Worm (Caenorhabditis elegans) whole organism, L3 larva: ENCODE measurements around the gene Y37B11A.3.
A peak's percentile ranks its signal among the peaks of the same experiment; 100 is the strongest.

Experiments used
- R02D3.7 ChIP-seq: fragments of 150-350 bp; optimal IDR thresholded peaks from 2 replicates; lab custom pipeline; 2014; ENCODE audit warnings: missing biosample characterization, missing genetic modification characterization
- ZK546.5 ChIP-seq: sonication (generic microtip); optimal IDR thresholded peaks from 2 replicates; lab custom pipeline; 2017; ENCODE audit warnings: missing biosample characterization, missing genetic modification characterization
- ceh-82 ChIP-seq: fragments of 150-350 bp; optimal IDR thresholded peaks from 2 replicates; lab custom pipeline; 2014; ENCODE audit warnings: missing biosample characterization, missing genetic modification characterization
- daf-12 ChIP-seq: fragments of 150-350 bp; optimal IDR thresholded peaks from 2 replicates; lab custom pipeline; 2014; ENCODE audit warnings: missing biosample characterization, missing genetic modification reagents, missing genetic modification characterization
- egl-27 ChIP-seq: sonication (generic microtip); optimal IDR thresholded peaks from 4 replicates; lab custom pipeline; 2017; ENCODE audit warnings: missing biosample characterization, missing genetic modification reagents, missing genetic modification characterization
- egl-5 ChIP-seq: fragments of 150-350 bp; optimal IDR thresholded peaks from 2 replicates; lab custom pipeline; 2017; ENCODE audit warnings: missing biosample characterization, missing genetic modification reagents, missing genetic modification characterization, inconsistent platforms
- elt-1 ChIP-seq: fragments of 150-350 bp; optimal IDR thresholded peaks from 2 replicates; lab custom pipeline; 2014; ENCODE audit warnings: missing biosample characterization, missing genetic modification characterization
- elt-2 ChIP-seq: sonication (generic microtip); optimal IDR thresholded peaks from 2 replicates; lab custom pipeline; 2016; ENCODE audit warnings: missing genetic modification reagents, mild to moderate bottlenecking, missing genetic modification characterization, missing compliant biosample characterization
- eor-1 ChIP-seq, 2 experiments: fragments of 150-350 bp; optimal IDR thresholded peaks; 2 replicates each; lab custom pipeline; 2014 to 2018; ENCODE audit warnings: missing biosample characterization in 2 of 2, missing genetic modification characterization in 2 of 2
- fkh-2 ChIP-seq: fragments of 150-350 bp; optimal IDR thresholded peaks from 2 replicates; lab custom pipeline; 2014; ENCODE audit warnings: missing biosample characterization, missing genetic modification reagents, missing genetic modification characterization
- fos-1 ChIP-seq: fragments of 150-350 bp; optimal IDR thresholded peaks from 2 replicates; lab custom pipeline; 2014; ENCODE audit warnings: missing biosample characterization, missing genetic modification characterization
- hmg-11 ChIP-seq: sonication (generic microtip); optimal IDR thresholded peaks from 2 replicates; lab custom pipeline; 2016; ENCODE audit warnings: missing genetic modification characterization, missing compliant biosample characterization
- jun-1 ChIP-seq: fragments of 150-350 bp; optimal IDR thresholded peaks from 2 replicates; lab custom pipeline; 2014; ENCODE audit warnings: missing biosample characterization, missing genetic modification reagents, missing genetic modification characterization
- lin-15B ChIP-seq: fragments of 150-350 bp; optimal IDR thresholded peaks from 2 replicates; lab custom pipeline; 2014; ENCODE audit warnings: missing biosample characterization, missing genetic modification characterization
- lin-39 ChIP-seq: fragments of 150-350 bp; optimal IDR thresholded peaks from 2 replicates; lab custom pipeline; 2018; ENCODE audit warnings: missing biosample characterization, missing genetic modification reagents, missing genetic modification characterization
- lsy-12 ChIP-seq: sonication (generic microtip); optimal IDR thresholded peaks from 2 replicates; lab custom pipeline; 2016; ENCODE audit warnings: mild to moderate bottlenecking, missing genetic modification characterization, missing compliant biosample characterization
- mdl-1 ChIP-seq: fragments of 150-350 bp; optimal IDR thresholded peaks from 2 replicates; lab custom pipeline; 2014; ENCODE audit warnings: missing biosample characterization, missing genetic modification characterization
- mml-1 ChIP-seq: fragments of 150-350 bp; sonication (generic microtip); optimal IDR thresholded peaks from 3 replicates; lab custom pipeline; 2014; ENCODE audit warnings: missing biosample characterization, missing genetic modification characterization
- nfya-1 ChIP-seq: sonication (generic microtip); optimal IDR thresholded peaks from 2 replicates; lab custom pipeline; 2017; ENCODE audit warnings: missing genetic modification characterization, mild to moderate bottlenecking, missing compliant biosample characterization, antibody characterized with exemption, moderate library complexity; ENCODE audit not compliant: insufficient read depth
- nhr-11 ChIP-seq: fragments of 150-350 bp; optimal IDR thresholded peaks from 2 replicates; lab custom pipeline; 2014; ENCODE audit warnings: missing biosample characterization, missing genetic modification characterization
- nhr-23 ChIP-seq: fragments of 150-350 bp; optimal IDR thresholded peaks from 2 replicates; lab custom pipeline; 2014; ENCODE audit warnings: missing biosample characterization, missing genetic modification reagents, missing genetic modification characterization
- nhr-237 ChIP-seq: fragments of 150-350 bp; optimal IDR thresholded peaks from 2 replicates; lab custom pipeline; 2014; ENCODE audit warnings: missing biosample characterization, missing genetic modification characterization
- nhr-25 ChIP-seq: sonication (generic microtip); optimal IDR thresholded peaks from 2 replicates; lab custom pipeline; 2017; ENCODE audit warnings: missing biosample characterization, missing genetic modification characterization
- nhr-28 ChIP-seq: fragments of 150-350 bp; optimal IDR thresholded peaks from 2 replicates; lab custom pipeline; 2014; ENCODE audit warnings: missing biosample characterization, missing genetic modification characterization
- nhr-43 ChIP-seq: sonication (generic microtip); optimal IDR thresholded peaks from 2 replicates; lab custom pipeline; 2016; ENCODE audit warnings: mild to moderate bottlenecking, missing genetic modification characterization, missing compliant biosample characterization; ENCODE audit not compliant: poor library complexity, severe bottlenecking
- nhr-67 ChIP-seq: fragments of 150-350 bp; optimal IDR thresholded peaks from 2 replicates; lab custom pipeline; 2014; ENCODE audit warnings: missing biosample characterization, missing genetic modification characterization
- nhr-76 ChIP-seq: fragments of 150-350 bp; sonication (generic microtip); optimal IDR thresholded peaks from 5 replicates; lab custom pipeline; 2014; ENCODE audit warnings: missing biosample characterization, missing genetic modification characterization
- nhr-77 ChIP-seq: fragments of 150-350 bp; optimal IDR thresholded peaks from 2 replicates; lab custom pipeline; 2014; ENCODE audit warnings: missing biosample characterization, missing genetic modification characterization
- pha-4 ChIP-seq: fragments of 150-350 bp; optimal IDR thresholded peaks from 2 replicates; lab custom pipeline; 2014; ENCODE audit warnings: missing biosample characterization, missing genetic modification reagents, missing genetic modification characterization
- sea-2 ChIP-seq: fragments of 150-350 bp; sonication (generic microtip); optimal IDR thresholded peaks from 4 replicates; lab custom pipeline; 2014; ENCODE audit warnings: missing biosample characterization, missing genetic modification reagents, missing genetic modification characterization
- tbx-2 ChIP-seq: sonication (generic microtip); optimal IDR thresholded peaks from 2 replicates; lab custom pipeline; 2016; ENCODE audit warnings: mild to moderate bottlenecking, missing genetic modification characterization, missing compliant biosample characterization
- unc-62 ChIP-seq: fragments of 150-350 bp; sonication (generic microtip); optimal IDR thresholded peaks from 4 replicates; lab custom pipeline; 2014; ENCODE audit warnings: missing biosample characterization, missing genetic modification reagents, missing genetic modification characterization
- ztf-4 ChIP-seq: fragments of 150-350 bp; optimal IDR thresholded peaks from 2 replicates; lab custom pipeline; 2014; ENCODE audit warnings: missing biosample characterization, missing genetic modification characterization

The Y37B11A.3 gene

DNA sequence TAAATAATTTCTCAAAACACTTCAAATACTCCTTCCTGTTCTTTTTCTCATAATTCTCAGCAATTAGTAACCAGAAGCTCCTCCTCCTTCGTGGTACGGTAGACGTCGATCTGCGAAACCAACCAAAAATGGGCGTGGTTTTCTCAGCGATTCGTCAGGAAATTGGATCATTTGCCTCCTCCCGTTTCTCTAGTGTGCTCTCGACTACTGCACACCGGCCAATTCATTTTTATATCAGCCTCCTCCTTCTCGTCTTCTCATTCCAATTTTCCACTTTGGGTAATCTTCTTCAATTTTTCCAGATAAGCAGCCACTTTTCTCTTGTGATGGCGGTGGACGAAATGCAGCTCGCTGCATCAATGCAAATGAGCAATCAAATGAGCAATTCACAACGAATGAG lies 13.6 kb upstream of the Y37B11A.3 start, which contains the start of gene ceh-10:
Gene ceh-10 (plus strand): TSS at position 301 of the 400 bp plus-strand sequence.
- TF ChIP-seq pha-4 (tag; lab: Kevin White, UChicago) (no peak), nhr-67 (tag; lab: Kevin White, UChicago) (no peak), R02D3.7 (tag; lab: Kevin White, UChicago) (no peak), elt-1 (tag; lab: Kevin White, UChicago) (no peak), eor-1 (tag; optimal IDR thresholded peaks at IDR 0.05; lab: Kevin White, UChicago) (no peak), nhr-11 (tag; lab: Kevin White, UChicago) (no peak), mdl-1 (tag; lab: Kevin White, UChicago) (no peak), hmg-11 (tag; lab: Kevin White, UChicago) (no peak), nhr-237 (tag; lab: Kevin White, UChicago) (no peak), nhr-77 (tag; lab: Kevin White, UChicago) (no peak), unc-62 (GFP tag; lab: Kevin White, UChicago) (no peak)

DNA sequence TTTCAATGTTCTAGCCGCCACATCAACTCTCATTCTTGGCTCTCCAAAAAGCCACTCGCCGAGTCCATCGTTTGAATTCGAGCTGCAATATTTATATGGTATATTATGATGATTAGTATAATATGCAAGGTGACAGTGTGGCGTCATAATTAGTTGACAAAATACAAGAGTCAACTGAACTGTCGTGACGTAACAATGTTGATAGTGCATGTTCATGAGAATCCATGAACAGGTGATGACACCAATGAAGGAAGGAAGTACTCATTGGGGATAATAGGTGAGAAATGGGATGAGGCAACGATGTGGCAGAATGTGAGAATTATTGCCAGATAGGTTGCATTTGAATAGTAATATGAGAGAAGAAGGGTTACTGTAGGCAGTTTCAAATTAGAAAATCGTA lies 9.9 kb upstream of the Y37B11A.3 start:
- TF ChIP-seq fos-1 (tag; lab: Kevin White, UChicago) (no peak), lsy-12 (tag; lab: Kevin White, UChicago) (no peak)

DNA sequence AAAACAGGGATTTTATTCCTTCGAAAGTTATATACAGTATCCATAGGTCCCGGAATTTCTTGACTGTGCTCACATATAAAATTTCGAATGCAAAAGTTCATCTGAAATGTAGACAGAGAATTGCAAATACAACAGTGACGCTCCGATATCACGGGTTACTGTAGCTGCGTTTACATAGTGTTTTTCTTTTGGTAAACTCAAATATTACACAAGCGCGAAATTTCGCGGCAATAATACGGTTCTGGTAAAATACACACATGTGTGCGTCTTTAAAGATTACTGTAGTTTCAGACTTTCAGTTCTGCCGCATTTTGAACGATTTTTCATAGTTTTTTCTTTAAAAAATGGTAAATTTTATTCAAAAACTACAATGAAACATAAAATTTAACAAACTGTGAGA lies 5.4 kb upstream of the Y37B11A.3 start, which contains the start of gene rev-3:
Gene rev-3 (minus strand): TSS at position 101 of the 400 bp plus-strand sequence.
- TF ChIP-seq eor-1 (tag; optimal IDR thresholded peaks at IDR 0.05; lab: Kevin White, UChicago) (no peak), hmg-11 (tag; lab: Kevin White, UChicago) (no peak), fkh-2 (tag; lab: Kevin White, UChicago) (no peak), lin-39 (tag; lab: Kevin White, UChicago) (no peak), ceh-82 (tag; lab: Kevin White, UChicago) (no peak)

DNA sequence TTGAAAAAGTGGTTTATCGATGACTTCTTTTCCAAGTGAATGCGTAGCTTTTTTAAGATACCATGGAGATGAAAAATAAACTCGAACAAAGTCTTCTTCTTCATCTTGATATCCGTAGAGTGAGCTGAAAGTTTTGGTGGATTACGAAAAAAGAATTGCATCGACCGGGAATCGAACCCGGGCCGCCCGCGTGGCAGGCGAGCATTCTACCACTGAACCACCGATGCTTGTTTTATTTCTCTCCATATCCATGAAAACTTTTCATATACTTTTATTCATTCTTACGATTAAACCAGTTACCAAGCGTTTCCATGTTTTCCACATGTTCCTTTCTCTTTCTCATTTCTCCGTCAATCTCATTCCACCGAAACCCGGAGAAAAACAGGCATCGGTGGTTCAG lies 3.0 kb downstream of the Y37B11A.3 start:
- TF ChIP-seq nhr-237 (tag; lab: Kevin White, UChicago), result no peak
- no peak for TF ChIP-seq lin-39 (tag; lab: Kevin White, UChicago)
- TF ChIP-seq daf-12, result no peak
- TF ChIP-seq nhr-11 (tag; lab: Kevin White, UChicago), result no peak
- no peak for TF ChIP-seq ZK546.5
- TF ChIP-seq nhr-76 (tag; lab: Kevin White, UChicago), result no peak
- TF ChIP-seq nhr-77 (tag; lab: Kevin White, UChicago), result no peak
- TF ChIP-seq egl-5 (tag; lab: Kevin White, UChicago), result no peak
- no peak for TF ChIP-seq sea-2 (GFP tag; lab: Kevin White, UChicago)
- TF ChIP-seq lsy-12 (tag; lab: Kevin White, UChicago), result no peak
- no peak for TF ChIP-seq R02D3.7 (tag; lab: Kevin White, UChicago)
- no peak for TF ChIP-seq mml-1 (tag; lab: Kevin White, UChicago)
- no peak for TF ChIP-seq unc-62 (GFP tag; lab: Kevin White, UChicago)
- no peak for TF ChIP-seq nhr-23 (tag; lab: Kevin White, UChicago)
- no peak for TF ChIP-seq ztf-4 (tag; lab: Kevin White, UChicago)
- TF ChIP-seq egl-27, result no peak
- no peak for TF ChIP-seq jun-1 (tag; lab: Kevin White, UChicago)
- no peak for TF ChIP-seq nhr-28 (tag; lab: Kevin White, UChicago)
- TF ChIP-seq, all 47 proteins: peak for 0

DNA sequence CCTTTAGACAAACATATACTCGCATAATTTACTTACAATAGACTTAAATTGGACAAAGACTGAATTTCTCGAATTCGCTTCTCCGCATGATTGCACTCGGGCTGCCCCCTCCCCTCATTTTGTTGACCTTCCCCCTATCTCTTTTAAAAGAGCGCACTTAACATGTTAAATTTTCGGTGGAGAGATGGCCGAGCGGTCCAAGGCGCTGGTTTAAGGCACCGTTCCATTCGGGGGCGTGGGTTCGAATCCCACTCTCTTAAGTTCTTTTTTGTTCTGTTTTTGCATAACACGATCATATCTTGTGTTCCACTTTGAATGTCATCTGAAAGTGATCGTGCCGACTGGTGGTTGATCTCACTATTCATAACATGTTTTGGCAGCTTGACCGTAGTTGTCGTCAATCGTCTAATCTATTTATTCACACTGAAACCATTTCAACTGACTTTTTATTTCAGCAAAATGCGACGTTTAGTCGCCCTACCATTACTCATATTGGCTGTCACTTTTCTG lies 15.3 kb downstream of the Y37B11A.3 start, which contains the start of gene cutl-23:
Gene cutl-23 (plus strand): TSS at position 460 of the 510 bp plus-strand sequence.
- TF ChIP-seq elt-2 (tag; lab: Kevin White, UChicago) (peak; percentile 7), nfya-1 (tag; lab: Kevin White, UChicago) (peak; percentile 14), nhr-43 (tag; lab: Kevin White, UChicago) (peak; percentile 22), lsy-12 (tag; lab: Kevin White, UChicago) (peak; percentile 28), lin-15B (no peak), egl-27 (no peak), nhr-25 (tag; lab: Kevin White, UChicago) (peak; percentile 14), tbx-2 (no peak)
